Fruit fly (Drosophila melanogaster) whole organism: ENCODE data around the gene CG15023.

ENCODE experiments used
- CG8478 ChIP-seq: fragments of >200 bp; optimal IDR thresholded peaks from 2 replicates; lab custom pipeline; 2018; ENCODE audit warnings: inconsistent platforms
- Dll ChIP-seq: fragments of >200 bp; optimal IDR thresholded peaks from 2 replicates; lab custom pipeline; 2017
- EcR ChIP-seq, 2 experiments: fragments of >200 bp; optimal IDR thresholded peaks; 2 replicates each; lab custom pipeline; 2017; ENCODE audit warnings: missing biosample characterization in 2 of 2, missing genetic modification characterization in 2 of 2, missing genetic modification reagents in 2 of 2
- psq ChIP-seq: fragments of >200 bp; optimal IDR thresholded peaks from 2 replicates; lab custom pipeline; 2017
- usp ChIP-seq: fragments of >200 bp; optimal IDR thresholded peaks from 2 replicates; lab custom pipeline; 2017; ENCODE audit warnings: missing biosample characterization, missing genetic modification characterization, mixed read lengths

- TF ChIP-seq Dll, result no peak
- no peak for TF ChIP-seq EcR (GFP tag; optimal IDR thresholded peaks at IDR 0.05; lab: Kevin White, UChicago)
- no peak for TF ChIP-seq usp (GFP tag; lab: Kevin White, UChicago)
- no peak for TF ChIP-seq psq (lab: Kevin White, UChicago)
- TF ChIP-seq CG8478 (lab: Kevin White, UChicago), result no peak
These were observed 15.5 kb downstream of the CG15023 start for dm6 chr3L:4445824-4446223.
